Worm (Caenorhabditis elegans): ENCODE measurements around the gene cdf-2.
A peak's percentile ranks its signal among the peaks of the same experiment; 100 is the strongest.

- TF ChIP-seq med-1 (GFP tag; optimal IDR thresholded peaks at IDR 0.05; ENCODE audit: insufficient read depth) (no peak), T22C8.4 (GFP tag; IDR thresholded peaks at IDR 0.05) (no peak), flt-1 (GFP tag; IDR thresholded peaks at IDR 0.05) (no peak), tab-1 (GFP tag; IDR thresholded peaks at IDR 0.05) (0 out of 2 replicates have a peak, but pooled peaks have one; percentile 39), ztf-29 (GFP tag; IDR thresholded peaks at IDR 0.05) (no peak), cog-1 (tag; optimal IDR thresholded peaks at IDR 0.05) (no peak), klf-2 (GFP tag; conservative IDR thresholded peaks at IDR 0.05) (no peak)
Observed at ce11 chrX:12467660-12468111, 969 bp upstream of the cdf-2 start, which contains the start of gene myo-2.

Data from whole organism, midembryonic.